Fruit fly (Drosophila melanogaster): ENCODE results near the gene CG31752.

Gene CG31752

DNA sequence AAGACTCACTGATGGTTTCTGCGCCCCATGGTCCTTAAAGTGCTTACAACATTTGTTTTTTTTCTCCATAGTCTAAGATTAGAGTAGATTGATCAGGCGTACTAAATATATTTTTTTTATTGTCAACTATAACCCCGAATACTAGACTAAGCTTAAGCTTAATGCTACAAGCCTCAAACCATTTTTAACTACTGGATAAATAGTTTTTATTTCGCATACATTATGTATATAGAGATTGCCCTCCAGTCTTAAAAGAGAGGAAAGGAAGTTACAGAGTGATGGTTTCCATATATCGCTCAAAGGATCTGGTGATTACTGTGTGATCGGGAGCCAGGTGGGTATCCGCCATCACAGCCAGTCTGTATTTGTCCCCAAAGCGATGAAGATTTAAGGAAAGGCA lies at the start of gene CG31752:
CG31752 (minus strand) TSS at position 101 of the 400 bp plus-strand sequence.
- no peak for TF ChIP-seq dac (GFP tag; optimal IDR thresholded peaks at IDR 0.05)
- no peak for TF ChIP-seq CG16779 (tag; optimal IDR thresholded peaks at IDR 0.05)
- TF ChIP-seq Met (GFP tag; optimal IDR thresholded peaks at IDR 0.05): no peak
- no peak for TF ChIP-seq dsx (GFP tag; optimal IDR thresholded peaks at IDR 0.05; ENCODE audit: poor library complexity, severe bottlenecking)
- TF ChIP-seq CG11294 (GFP tag; IDR thresholded peaks at IDR 0.05): no peak
- no peak for TF ChIP-seq CG9139 (GFP tag; optimal IDR thresholded peaks at IDR 0.05)
- TF ChIP-seq Gug (GFP tag; IDR thresholded peaks at IDR 0.05): no peak
- no peak for TF ChIP-seq CG15336 (GFP tag; IDR thresholded peaks at IDR 0.05)
- no peak for TF ChIP-seq CG32006 (GFP tag; optimal IDR thresholded peaks at IDR 0.05)
- no peak for TF ChIP-seq CG34406 (GFP tag; optimal IDR thresholded peaks at IDR 0.05)
- TF ChIP-seq Eip75B (GFP tag; optimal IDR thresholded peaks at IDR 0.05): no peak
- TF ChIP-seq CG7368 (GFP tag; optimal IDR thresholded peaks at IDR 0.05): no peak
- TF ChIP-seq eg (GFP tag; IDR thresholded peaks at IDR 0.05): no peak
- TF ChIP-seq net (GFP tag; optimal IDR thresholded peaks at IDR 0.05): no peak

- no peak for TF ChIP-seq fd85E (GFP tag; optimal IDR thresholded peaks at IDR 0.05)
- TF ChIP-seq CG6276 (GFP tag; optimal IDR thresholded peaks at IDR 0.05): no peak
- TF ChIP-seq Sox15 (GFP tag; optimal IDR thresholded peaks at IDR 0.05): peak; percentile 61
- TF ChIP-seq Gug (GFP tag; IDR thresholded peaks at IDR 0.05): no peak
- peak; percentile 62 for TF ChIP-seq CG9139 (GFP tag; optimal IDR thresholded peaks at IDR 0.05)
- TF ChIP-seq esn (GFP tag; optimal IDR thresholded peaks at IDR 0.05): peak; percentile 83
- peak; percentile 32 for TF ChIP-seq Blimp-1 (GFP tag; optimal IDR thresholded peaks at IDR 0.05)
- TF ChIP-seq CG32006 (GFP tag; optimal IDR thresholded peaks at IDR 0.05): peak; percentile 21
- TF ChIP-seq CG6163 (GFP tag; IDR thresholded peaks at IDR 0.05): peak; percentile 83
- no peak for TF ChIP-seq CG4318 (GFP tag; optimal IDR thresholded peaks at IDR 0.05)
- peak; percentile 71 for TF ChIP-seq pdm3 (GFP tag; optimal IDR thresholded peaks at IDR 0.05)
- 0 out of 3 replicates have a peak, but pooled peaks have one; percentile 17 for TF ChIP-seq CG8119 (GFP tag; IDR thresholded peaks at IDR 0.05)
- TF ChIP-seq Sox14 (GFP tag; optimal IDR thresholded peaks at IDR 0.05): peak; percentile 75
- no peak for TF ChIP-seq CG15336 (GFP tag; IDR thresholded peaks at IDR 0.05)
- TF ChIP-seq vri (GFP tag; optimal IDR thresholded peaks at IDR 0.05): peak; percentile 62
- TF ChIP-seq net (GFP tag; optimal IDR thresholded peaks at IDR 0.05): peak; percentile 55
- TF ChIP-seq CG10631 (GFP tag; optimal IDR thresholded peaks at IDR 0.05): peak; percentile 72
- TF ChIP-seq dac (GFP tag; optimal IDR thresholded peaks at IDR 0.05): no peak
- peak; percentile 73 for TF ChIP-seq CG6808 (GFP tag; optimal IDR thresholded peaks at IDR 0.05)
- TF ChIP-seq CG11294 (GFP tag; IDR thresholded peaks at IDR 0.05): no peak
- TF ChIP-seq Hr38 (GFP tag; optimal IDR thresholded peaks at IDR 0.05): no peak
- peak; percentile 84 for TF ChIP-seq topi (GFP tag; optimal IDR thresholded peaks at IDR 0.05)
- peak; percentile 78 for TF ChIP-seq CG31627 (GFP tag; optimal IDR thresholded peaks at IDR 0.05)
- peak; percentile 68 for TF ChIP-seq CG1621 (tag; optimal IDR thresholded peaks at IDR 0.05)
- peak; percentile 79 for TF ChIP-seq lz (GFP tag; optimal IDR thresholded peaks at IDR 0.05)
- peak; percentile 56 for TF ChIP-seq CG11762 (GFP tag; optimal IDR thresholded peaks at IDR 0.05; ENCODE audit: insufficient read depth)
- peak; percentile 92 for TF ChIP-seq Eip78C (GFP tag)
- TF ChIP-seq CG11902 (GFP tag; optimal IDR thresholded peaks at IDR 0.05): peak; percentile 72
- TF ChIP-seq dsx (GFP tag; optimal IDR thresholded peaks at IDR 0.05; ENCODE audit: poor library complexity, severe bottlenecking): peak; percentile 73
- peak; percentile 51 for TF ChIP-seq CG8319 (GFP tag; optimal IDR thresholded peaks at IDR 0.05)
- TF ChIP-seq ss (GFP tag; optimal IDR thresholded peaks at IDR 0.05): peak; percentile 52 to 74
- TF ChIP-seq CG8632 (GFP tag; optimal IDR thresholded peaks at IDR 0.05): peak; percentile 72
- TF ChIP-seq spab (GFP tag; optimal IDR thresholded peaks at IDR 0.05): peak; percentile 63
- peak; percentile 80 for TF ChIP-seq Smox (GFP tag; optimal IDR thresholded peaks at IDR 0.05)
- peak; percentile 79 for TF ChIP-seq Ets96B (tag; optimal IDR thresholded peaks at IDR 0.05)
- TF ChIP-seq CG10669 (GFP tag; optimal IDR thresholded peaks at IDR 0.05): peak; percentile 72
- TF ChIP-seq CG3032 (tag; optimal IDR thresholded peaks at IDR 0.05): peak; percentile 71
- no peak for TF ChIP-seq Eip93F (GFP tag; optimal IDR thresholded peaks at IDR 0.05)
- TF ChIP-seq Hr39 (GFP tag; optimal IDR thresholded peaks at IDR 0.05): peak; percentile 85
- peak; percentile 4 for TF ChIP-seq fkh (GFP tag; optimal IDR thresholded peaks at IDR 0.05)
- TF ChIP-seq svp (GFP tag): peak; percentile 90
- peak; percentile 17 for TF ChIP-seq Hr4 (GFP tag; optimal IDR thresholded peaks at IDR 0.05)
- peak; percentile 47 to 61 for TF ChIP-seq salr (GFP tag; optimal IDR thresholded peaks at IDR 0.05)
Observed at dm6 chr2L:18890087-18890486, 49.0 kb upstream of the CG31752 start.

Measured in whole organism, prepupa.